Worm (Caenorhabditis elegans): Measurements from ENCODE around the gene Y57G11B.8.

The Y57G11B.8 gene

ce11 chrIV:14530031-14530430, 48.5 kb downstream of the Y57G11B.8 start:
- no peak for TF ChIP-seq W03F9.2 (tag; optimal IDR thresholded peaks at IDR 0.05)
- no peak for TF ChIP-seq him-1 (tag; optimal IDR thresholded peaks at IDR 0.05)
- no peak for TF ChIP-seq dao-5 (tag; optimal IDR thresholded peaks at IDR 0.05)

ce11 chrIV:14528718-14529117, 49.8 kb downstream of the Y57G11B.8 start, which contains the start of gene T27E7.3:
Gene T27E7.3 (plus strand): TSS chrIV:14529018.
- TF ChIP-seq dao-5 (tag; optimal IDR thresholded peaks at IDR 0.05) (no peak), W03F9.2 (tag; optimal IDR thresholded peaks at IDR 0.05) (no peak), him-1 (tag; optimal IDR thresholded peaks at IDR 0.05) (no peak)

All from whole organism, L4/young adult.